Fruit fly (Drosophila melanogaster) whole organism, pupa: ENCODE data around the gene Pldn.

ENCODE experiments used
- CG34367 ChIP-seq: fragments of 200-800 bp; sonication (Bioruptor generic); optimal IDR thresholded peaks from 2 replicates; lab custom pipeline; 2018; ENCODE audit warnings: missing biosample characterization, mild to moderate bottlenecking, missing genetic modification characterization
- D1 ChIP-seq: fragments of 200-800 bp; sonication (Bioruptor generic); optimal IDR thresholded peaks from 2 replicates; lab custom pipeline; 2018; ENCODE audit warnings: missing biosample characterization, mild to moderate bottlenecking, missing genetic modification characterization, moderate library complexity
- EcR ChIP-seq: fragments of 200-800 bp; sonication (Bioruptor generic); optimal IDR thresholded peaks from 3 replicates; lab custom pipeline; 2019; ENCODE audit warnings: missing biosample characterization, missing genetic modification characterization, mild to moderate bottlenecking, moderate library complexity, missing genetic modification reagents
- Pif1A ChIP-seq: fragments of 200-800 bp; sonication (Bioruptor generic); optimal IDR thresholded peaks from 3 replicates; lab custom pipeline; 2016; ENCODE audit warnings: missing biosample characterization, missing genetic modification characterization
- gl ChIP-seq: fragments of 200-800 bp; sonication (Bioruptor generic); optimal IDR thresholded peaks from 2 replicates; lab custom pipeline; 2018; ENCODE audit warnings: missing biosample characterization, mild to moderate bottlenecking, missing genetic modification characterization
- rn ChIP-seq: fragments of 200-800 bp; sonication (Bioruptor generic); IDR thresholded peaks from 2 replicates; pipeline ENCODE4 v1.3.6; 2022; ENCODE audit warnings: missing biosample characterization, missing genetic modification characterization

- no peak for TF ChIP-seq Pif1A (GFP tag; lab: Kevin White, UChicago)
- TF ChIP-seq gl (tag; lab: Kevin White, UChicago): no peak
- no peak for TF ChIP-seq EcR (GFP tag; lab: Kevin White, UChicago)
- TF ChIP-seq rn (GFP tag; lab: Robert Waterston, UW): no peak
- no peak for TF ChIP-seq D1 (tag; lab: Kevin White, UChicago)
- no peak for TF ChIP-seq CG34367 (tag; lab: Kevin White, UChicago)
These were observed 25.1 kb upstream of the Pldn start for dm6 chr3L:11716347-11716746.
